Worm (Caenorhabditis elegans): Measurements from ENCODE around the gene W03H9.1.

Gene W03H9.1

DNA sequence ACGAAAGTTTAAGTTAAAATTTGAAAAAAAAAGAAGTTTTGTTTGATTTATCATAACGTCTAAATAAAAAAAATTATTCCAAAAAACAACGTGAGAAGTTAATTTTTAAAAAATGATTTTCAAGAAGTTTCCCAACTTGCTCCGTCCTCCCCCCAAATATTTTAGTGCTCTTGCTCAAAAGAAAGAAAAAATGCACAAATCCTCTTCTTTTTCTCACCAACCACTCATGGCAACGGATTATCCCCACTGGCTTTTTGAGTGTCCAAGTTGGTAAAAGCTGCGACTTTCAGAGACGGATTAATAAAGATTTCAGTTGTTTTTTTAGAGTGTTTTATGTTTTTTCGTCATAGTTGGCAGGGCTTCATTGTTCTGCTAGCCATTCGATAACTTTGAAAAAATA, 52.4 kb downstream of the W03H9.1 start, which contains the start of gene Y39G8C.2:
Gene Y39G8C.2, minus strand, starts transcription at position 101 of the 400 bp plus-strand sequence.
- TF ChIP-seq hmbx-1 (tag; optimal IDR thresholded peaks at IDR 0.05), result no peak
- no peak for TF ChIP-seq hnd-1 (tag; optimal IDR thresholded peaks at IDR 0.05)
- TF ChIP-seq ceh-36 (tag; optimal IDR thresholded peaks at IDR 0.05), result no peak
- no peak for TF ChIP-seq flt-1 (GFP tag; IDR thresholded peaks at IDR 0.05)
- TF ChIP-seq hmg-4 (GFP tag; optimal IDR thresholded peaks at IDR 0.05), result no peak
- no peak for TF ChIP-seq ets-7 (tag; optimal IDR thresholded peaks at IDR 0.05)
- no peak for TF ChIP-seq F13C5.2 (tag; optimal IDR thresholded peaks at IDR 0.05)
- TF ChIP-seq scrt-1 (GFP tag; IDR thresholded peaks at IDR 0.05), result no peak

Measured in whole organism, early embryonic.